Fruit fly (Drosophila melanogaster): ENCODE measurements around the gene Orp8.

DNA sequence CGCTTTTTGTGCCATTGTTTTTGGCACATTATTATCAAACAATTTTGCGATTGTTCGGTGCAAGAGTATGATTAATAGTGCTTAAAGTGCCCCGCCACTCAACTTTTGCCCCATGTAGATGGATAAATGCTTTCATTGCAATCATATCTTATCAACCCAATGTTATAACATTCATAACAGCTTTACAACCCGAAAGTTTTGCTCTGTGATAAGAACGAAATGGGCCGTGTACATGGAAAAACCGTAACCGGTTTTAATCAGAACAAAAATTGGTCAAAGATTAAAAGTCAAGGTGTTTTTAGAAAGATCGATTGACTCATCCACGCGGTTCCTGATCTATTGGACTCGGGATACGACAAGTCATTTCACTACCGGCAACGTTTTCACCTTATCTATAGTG, 7.5 kb downstream of the Orp8 start:
- TF ChIP-seq EcR (GFP tag; optimal IDR thresholded peaks at IDR 0.05): no peak
- TF ChIP-seq usp (GFP tag; optimal IDR thresholded peaks at IDR 0.05): no peak
- no peak for TF ChIP-seq psq (optimal IDR thresholded peaks at IDR 0.05)
